Fruit fly (Drosophila melanogaster) whole organism, embryonic: Measurements from ENCODE around the gene Obp93a.

ENCODE experiments used
- Aef1 ChIP-seq: fragments of 200-800 bp; sonication (Bioruptor generic); IDR thresholded peaks from 3 replicates; pipeline ENCODE4 v1.3.6; 2022; ENCODE audit warnings: missing biosample characterization, missing genetic modification characterization
- CG1024 ChIP-seq: fragments of 200-800 bp; sonication (Bioruptor generic); IDR thresholded peaks from 2 replicates; pipeline ENCODE4 v1.3.6; 2022; ENCODE audit warnings: missing biosample characterization, missing genetic modification characterization
- CG10366 ChIP-seq: fragments of 200-800 bp; sonication (Bioruptor generic); IDR thresholded peaks from 2 replicates; pipeline ENCODE4 v1.3.6; 2022; ENCODE audit warnings: missing biosample characterization, missing genetic modification characterization
- CG11504 ChIP-seq: fragments of 200-800 bp; sonication (Bioruptor generic); optimal IDR thresholded peaks from 3 replicates; lab custom pipeline; 2019; ENCODE audit warnings: missing biosample characterization, mild to moderate bottlenecking, missing genetic modification characterization, moderate library complexity
- CG12155 ChIP-seq: fragments of 200-800 bp; sonication (Bioruptor generic); optimal IDR thresholded peaks from 3 replicates; lab custom pipeline; 2016; ENCODE audit warnings: missing biosample characterization, missing genetic modification characterization
- CG1233 ChIP-seq: fragments of 200-800 bp; sonication (Bioruptor generic); optimal IDR thresholded peaks from 4 replicates; lab custom pipeline; 2018; ENCODE audit warnings: missing biosample characterization, mild to moderate bottlenecking, missing genetic modification characterization
- CG12942 ChIP-seq: fragments of 200-800 bp; sonication (Bioruptor generic); optimal IDR thresholded peaks from 3 replicates; lab custom pipeline; 2016; ENCODE audit warnings: missing biosample characterization, missing genetic modification characterization
- CG13424 ChIP-seq: fragments of 200-800 bp; sonication (Bioruptor generic); optimal IDR thresholded peaks from 2 replicates; lab custom pipeline; 2019; ENCODE audit warnings: missing biosample characterization, mild to moderate bottlenecking, missing genetic modification characterization, moderate library complexity
- CG15601 ChIP-seq: fragments of 200-800 bp; sonication (Bioruptor generic); optimal IDR thresholded peaks from 3 replicates; lab custom pipeline; 2019; ENCODE audit warnings: missing biosample characterization, mild to moderate bottlenecking, missing genetic modification characterization, moderate library complexity
- CG17612 ChIP-seq: fragments of 200-800 bp; sonication (Bioruptor generic); IDR thresholded peaks from 2 replicates; pipeline ENCODE4 v1.3.6; 2022; ENCODE audit warnings: missing biosample characterization, missing genetic modification characterization
- CG17829 ChIP-seq: fragments of 200-800 bp; optimal IDR thresholded peaks from 2 replicates; lab custom pipeline; 2019; ENCODE audit warnings: missing biosample characterization, mild to moderate bottlenecking, missing genetic modification characterization, moderate library complexity
- CG2116 ChIP-seq: fragments of 200-800 bp; sonication (Bioruptor generic); optimal IDR thresholded peaks from 3 replicates; lab custom pipeline; 2018; ENCODE audit warnings: missing biosample characterization, mild to moderate bottlenecking, missing genetic modification characterization
- CG2678 ChIP-seq: fragments of 200-800 bp; sonication (Bioruptor generic); optimal IDR thresholded peaks from 3 replicates; lab custom pipeline; 2019; ENCODE audit warnings: missing biosample characterization, mild to moderate bottlenecking, missing genetic modification characterization, moderate library complexity
- CG4282 ChIP-seq: fragments of 200-800 bp; sonication (Bioruptor generic); optimal IDR thresholded peaks from 2 replicates; lab custom pipeline; 2016; ENCODE audit warnings: missing biosample characterization, missing genetic modification characterization
- CG43689 ChIP-seq: fragments of 200-800 bp; sonication (Bioruptor generic); IDR thresholded peaks from 2 replicates; pipeline ENCODE4 v1.3.6; 2022; ENCODE audit warnings: missing biosample characterization, missing genetic modification characterization
- CG4424 ChIP-seq: fragments of 200-800 bp; sonication (Bioruptor generic); optimal IDR thresholded peaks from 3 replicates; lab custom pipeline; 2016; ENCODE audit warnings: missing biosample characterization, missing genetic modification characterization
- CG4617 ChIP-seq: fragments of 200-800 bp; sonication (Bioruptor generic); optimal IDR thresholded peaks from 3 replicates; lab custom pipeline; 2016; ENCODE audit warnings: missing biosample characterization, missing genetic modification characterization, borderline replicate concordance
- CG5953 ChIP-seq: fragments of 200-800 bp; sonication (Bioruptor generic); IDR thresholded peaks from 2 replicates; pipeline ENCODE4 v1.3.6; 2022; ENCODE audit warnings: missing biosample characterization, missing genetic modification characterization
- CG7745 ChIP-seq: fragments of 200-800 bp; sonication (Bioruptor generic); optimal IDR thresholded peaks from 2 replicates; lab custom pipeline; 2018; ENCODE audit warnings: missing biosample characterization, mild to moderate bottlenecking, missing genetic modification characterization, moderate library complexity
- D ChIP-seq, 2 experiments: fragments of 200-800 bp in 1 of 2; fragments of >200 bp in 1 of 2; sonication (Bioruptor generic) in 1 of 2; optimal IDR thresholded peaks; 2 replicates in 1 of 2; 3 replicates in 1 of 2; lab custom pipeline; 2017; ENCODE audit warnings: mild to moderate bottlenecking in 1 of 2, missing biosample characterization in 1 of 2, missing genetic modification characterization in 1 of 2, missing genetic modification reagents in 1 of 2
- HLHmδ ChIP-seq: fragments of 200-800 bp; sonication (Bioruptor generic); optimal IDR thresholded peaks from 2 replicates; lab custom pipeline; 2018; ENCODE audit warnings: missing biosample characterization, mild to moderate bottlenecking, missing genetic modification characterization, moderate library complexity
- Nf-YC ChIP-seq: fragments of 200-800 bp; optimal IDR thresholded peaks from 3 replicates; lab custom pipeline; 2019; ENCODE audit warnings: missing biosample characterization, mild to moderate bottlenecking, missing genetic modification characterization, moderate library complexity
- Sin3A ChIP-seq: fragments of >200 bp; optimal IDR thresholded peaks from 2 replicates; lab custom pipeline; 2018
- Taf1 ChIP-seq: fragments of 200-800 bp; sonication (Bioruptor generic); IDR thresholded peaks from 2 replicates; pipeline ENCODE4 v1.3.6; 2022; ENCODE audit warnings: missing biosample characterization, missing genetic modification characterization
- cato ChIP-seq: fragments of 200-800 bp; sonication (Bioruptor generic); optimal IDR thresholded peaks from 2 replicates; lab custom pipeline; 2016; ENCODE audit warnings: missing biosample characterization, missing genetic modification characterization, borderline replicate concordance
- chn ChIP-seq: fragments of 200-800 bp; sonication (Bioruptor generic); optimal IDR thresholded peaks from 2 replicates; lab custom pipeline; 2016; ENCODE audit warnings: missing biosample characterization, missing genetic modification characterization
- dan ChIP-seq: fragments of 200-800 bp; sonication (Bioruptor generic); IDR thresholded peaks from 2 replicates; pipeline ENCODE4 v1.3.6; 2022; ENCODE audit warnings: missing biosample characterization, missing genetic modification characterization
- exex ChIP-seq: fragments of 200-800 bp; sonication (Bioruptor generic); optimal IDR thresholded peaks from 4 replicates; lab custom pipeline; 2018; ENCODE audit warnings: missing biosample characterization, mild to moderate bottlenecking, missing genetic modification characterization, moderate library complexity
- fd96Cb ChIP-seq: fragments of 200-800 bp; sonication (Bioruptor generic); optimal IDR thresholded peaks from 2 replicates; lab custom pipeline; 2018; ENCODE audit warnings: missing biosample characterization, mild to moderate bottlenecking, missing genetic modification characterization, moderate library complexity
- ftz-f1 ChIP-seq: fragments of 200-800 bp; sonication (Bioruptor generic); optimal IDR thresholded peaks from 2 replicates; lab custom pipeline; 2016; ENCODE audit warnings: missing biosample characterization, missing genetic modification characterization
- gce ChIP-seq: fragments of 200-800 bp; sonication (Bioruptor generic); IDR thresholded peaks from 3 replicates; pipeline ENCODE4 v1.3.6; 2022; ENCODE audit warnings: missing biosample characterization, missing genetic modification characterization
- gem ChIP-seq: fragments of 200-800 bp; sonication (Bioruptor generic); optimal IDR thresholded peaks from 2 replicates; lab custom pipeline; 2019; ENCODE audit warnings: missing biosample characterization, mild to moderate bottlenecking, missing genetic modification characterization, moderate library complexity
- grau ChIP-seq: fragments of 200-800 bp; optimal IDR thresholded peaks from 3 replicates; lab custom pipeline; 2019; ENCODE audit warnings: missing biosample characterization, mild to moderate bottlenecking, missing genetic modification characterization, moderate library complexity
- gt ChIP-seq: fragments of 200-800 bp; sonication (Bioruptor generic); IDR thresholded peaks from 2 replicates; pipeline ENCODE4 v1.3.6; 2022; ENCODE audit warnings: missing biosample characterization, missing genetic modification characterization
- jumu ChIP-seq: fragments of 200-800 bp; sonication (Bioruptor generic); optimal IDR thresholded peaks from 3 replicates; lab custom pipeline; 2016; ENCODE audit warnings: missing biosample characterization, missing genetic modification characterization
- kah ChIP-seq: fragments of 200-800 bp; sonication (Bioruptor generic); optimal IDR thresholded peaks from 2 replicates; lab custom pipeline; 2018; ENCODE audit warnings: missing biosample characterization, mild to moderate bottlenecking, missing genetic modification characterization
- org-1 ChIP-seq: fragments of 200-800 bp; sonication (Bioruptor generic); optimal IDR thresholded peaks from 2 replicates; lab custom pipeline; 2017; ENCODE audit warnings: missing biosample characterization, missing genetic modification characterization
- otp ChIP-seq: fragments of 200-800 bp; sonication (Bioruptor generic); IDR thresholded peaks from 3 replicates; pipeline ENCODE4, ENCODE4 v1.3.6; 2022; ENCODE audit warnings: missing biosample characterization, missing genetic modification characterization
- run ChIP-seq: fragments of 200-800 bp; sonication (Bioruptor generic); optimal IDR thresholded peaks from 3 replicates; lab custom pipeline; 2018; ENCODE audit warnings: missing biosample characterization, mild to moderate bottlenecking, missing genetic modification characterization
- sens ChIP-seq: fragments of 200-800 bp; sonication (Bioruptor generic); peaks from one replicate; lab custom pipeline; 2016; ENCODE audit warnings: missing biosample characterization, missing genetic modification characterization
- sima ChIP-seq: fragments of 200-800 bp; sonication (Bioruptor generic); optimal IDR thresholded peaks from 2 replicates; lab custom pipeline; 2016; ENCODE audit warnings: missing biosample characterization, missing genetic modification characterization
- slbo ChIP-seq: fragments of 200-800 bp; sonication (Bioruptor generic); IDR thresholded peaks from 2 replicates; pipeline ENCODE4 v1.3.6; 2022; ENCODE audit warnings: missing biosample characterization, missing genetic modification characterization
- slou ChIP-seq: fragments of 200-800 bp; sonication (Bioruptor generic); optimal IDR thresholded peaks from 3 replicates; lab custom pipeline; 2016; ENCODE audit warnings: missing biosample characterization, missing genetic modification characterization
- slp2 ChIP-seq: fragments of 200-800 bp; sonication (Bioruptor generic); optimal IDR thresholded peaks from 2 replicates; lab custom pipeline; 2016; ENCODE audit warnings: missing biosample characterization, missing genetic modification characterization
- stwl ChIP-seq: fragments of 200-800 bp; sonication (Bioruptor generic); optimal IDR thresholded peaks from 3 replicates; lab custom pipeline; 2018; ENCODE audit warnings: missing biosample characterization, mild to moderate bottlenecking, missing genetic modification characterization, moderate library complexity
- trem ChIP-seq: fragments of 200-800 bp; optimal IDR thresholded peaks from 3 replicates; lab custom pipeline; 2019; ENCODE audit warnings: missing biosample characterization, mild to moderate bottlenecking, missing genetic modification characterization, moderate library complexity
- twi ChIP-seq: fragments of 200-800 bp; optimal IDR thresholded peaks from 2 replicates; lab custom pipeline; 2019; ENCODE audit warnings: missing biosample characterization, mild to moderate bottlenecking, missing genetic modification characterization, moderate library complexity
- vnd ChIP-seq: fragments of 200-800 bp; sonication (Bioruptor generic); IDR thresholded peaks from 3 replicates; pipeline ENCODE4 v1.3.6; 2022; ENCODE audit warnings: missing biosample characterization, missing genetic modification characterization; ENCODE audit not compliant: partially characterized antibody
- vvl ChIP-seq: fragments of 200-800 bp; sonication (Bioruptor generic); IDR thresholded peaks from 2 replicates; pipeline ENCODE4 v1.3.6; 2022; ENCODE audit warnings: missing biosample characterization, missing genetic modification characterization
- zf30C ChIP-seq: fragments of 200-800 bp; sonication (Bioruptor generic); optimal IDR thresholded peaks from 3 replicates; lab custom pipeline; 2018; ENCODE audit warnings: missing biosample characterization, mild to moderate bottlenecking, missing genetic modification characterization

Obp93a gene

DNA sequence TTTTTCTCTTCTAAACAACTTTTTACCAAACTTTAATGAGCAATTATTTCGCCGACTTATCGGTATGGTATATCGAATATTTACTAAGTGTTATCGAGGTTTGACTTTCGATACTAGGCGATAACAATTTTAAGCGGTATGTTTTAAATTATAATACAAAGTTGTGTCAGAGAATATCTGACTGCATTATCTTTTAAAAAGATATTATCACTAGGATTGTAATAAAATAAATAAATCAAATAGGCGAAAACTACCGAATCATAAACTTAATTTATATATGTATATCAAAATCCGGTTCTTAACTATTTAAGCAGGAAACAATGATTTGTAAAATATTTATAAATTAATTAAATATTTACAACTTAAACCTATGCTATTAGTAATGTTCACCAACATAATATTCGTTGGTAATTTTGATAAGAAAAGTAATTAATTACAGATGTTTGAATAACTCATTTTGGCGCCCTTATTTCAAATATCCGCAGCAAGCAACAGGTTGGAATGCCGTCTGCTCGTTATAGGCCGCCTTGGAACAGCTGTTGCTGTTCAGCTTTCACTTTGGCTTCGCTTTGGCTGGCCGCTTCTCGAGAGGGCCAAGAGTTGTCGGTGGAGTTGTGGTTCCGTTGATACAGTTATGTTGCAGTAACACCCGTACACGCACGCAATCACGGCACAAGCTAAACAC, 21.5 kb downstream of the Obp93a start, which contains the start of the genes Sec15 and rtet (continued):
- TF ChIP-seq CG12155 (GFP tag; lab: Kevin White, UChicago) (peak; percentile 55), org-1 (GFP tag; lab: Kevin White, UChicago) (no peak), CG5953 (GFP tag; lab: Robert Waterston, UW) (0 out of 2 replicates have a peak, but pooled peaks have one; percentile 16), Taf1 (GFP tag; lab: Robert Waterston, UW) (no peak), gt (GFP tag; lab: Robert Waterston, UW) (no peak), Aef1 (GFP tag; lab: Robert Waterston, UW) (no peak), sens (peak; percentile 84), trem (tag; lab: Kevin White, UChicago) (peak; percentile 48), fd96Cb (tag; lab: Kevin White, UChicago) (peak; percentile 49), otp (GFP tag; lab: Robert Waterston, UW) (peak; percentile 32; the same call in 1 of the 3 replicates), jumu (GFP tag; lab: Kevin White, UChicago) (no peak), sima (GFP tag; lab: Kevin White, UChicago) (no peak), CG2116 (GFP tag; lab: Kevin White, UChicago) (peak; percentile 70), exex (tag; lab: Kevin White, UChicago) (peak; percentile 66), stwl (tag; lab: Kevin White, UChicago) (peak; percentile 44), CG13424 (tag; lab: Kevin White, UChicago) (peak; percentile 91), twi (tag; lab: Kevin White, UChicago) (peak; percentile 47), CG11504 (no peak), CG4424 (GFP tag; lab: Kevin White, UChicago) (peak; percentile 54), gce (GFP tag; lab: Robert Waterston, UW) (no peak), dan (GFP tag; lab: Robert Waterston, UW) (no peak), D (optimal IDR thresholded peaks at IDR 0.05; lab: Kevin White, UChicago) (no peak), D (GFP tag; optimal IDR thresholded peaks at IDR 0.05; lab: Kevin White, UChicago) (peak; percentile 24), CG17829 (tag; lab: Kevin White, UChicago) (peak; percentile 67), CG43689 (GFP tag; lab: Robert Waterston, UW) (no peak), CG10366 (GFP tag; lab: Robert Waterston, UW) (peak; percentile 62), Nf-YC (peak; percentile 58), CG4617 (GFP tag; lab: Kevin White, UChicago) (peak; percentile 17), CG4282 (no peak), slou (GFP tag; lab: Kevin White, UChicago) (no peak), chn (peak; percentile 15), CG15601 (tag; lab: Kevin White, UChicago) (peak; percentile 70), HLHmδ (GFP tag; lab: Kevin White, UChicago) (no peak), kah (GFP tag; lab: Kevin White, UChicago) (peak; percentile 98), ftz-f1 (GFP tag; lab: Kevin White, UChicago) (no peak), grau (tag; lab: Kevin White, UChicago) (peak; percentile 71), Sin3A (lab: Kevin White, UChicago) (no peak), zf30C (GFP tag; lab: Kevin White, UChicago) (no peak), run (tag; lab: Kevin White, UChicago) (no peak), CG7745 (no peak), slbo (peak; percentile 70), cato (GFP tag; lab: Kevin White, UChicago) (no peak), CG1233 (peak; percentile 44), CG12942 (peak; percentile 38), gem (peak; percentile 80), CG1024 (peak; percentile 48; the same call in 1 of the 2 replicates), vnd (peak; percentile 52; the same call in 2 of the 3 replicates), CG17612 (GFP tag; lab: Robert Waterston, UW) (no peak), CG2678 (no peak), slp2 (GFP tag; lab: Kevin White, UChicago) (peak; percentile 25), vvl (GFP tag; lab: Robert Waterston, UW) (peak; percentile 76)
